Worm (Caenorhabditis elegans) whole organism, young adult: ENCODE results near the gene sec-24.1.

ENCODE experiments used
- B0035.1 ChIP-seq: sonication (generic microtip); optimal IDR thresholded peaks from 2 replicates; lab custom pipeline; 2016; ENCODE audit warnings: missing genetic modification characterization, mild to moderate bottlenecking, missing compliant biosample characterization, missing genotype, missing genetic modification reagents
- B0261.1 ChIP-seq: sonication (generic microtip); optimal IDR thresholded peaks from 2 replicates; lab custom pipeline; 2016; ENCODE audit warnings: mild to moderate bottlenecking, missing genetic modification characterization, moderate library complexity, missing compliant biosample characterization
- C06A6.2 ChIP-seq: fragments of 200-800 bp; sonication (Bioruptor generic); conservative IDR thresholded peaks from 2 replicates; pipeline ENCODE4 v1.3.6; 2022; ENCODE audit warnings: missing genetic modification characterization, missing compliant biosample characterization
- D2030.7 ChIP-seq: fragments of 200-800 bp; sonication (Bioruptor generic); IDR thresholded peaks from 2 replicates; pipeline ENCODE4 v1.3.6; 2022; ENCODE audit warnings: missing genetic modification reagents, missing genetic modification characterization, missing compliant biosample characterization
- F10E7.11 ChIP-seq: sonication (generic microtip); optimal IDR thresholded peaks from 2 replicates; lab custom pipeline; 2017; ENCODE audit warnings: mild to moderate bottlenecking, missing genetic modification characterization, moderate library complexity, missing compliant biosample characterization
- F23B12.7 ChIP-seq: sonication (generic microtip); optimal IDR thresholded peaks from 2 replicates; lab custom pipeline; 2017; ENCODE audit warnings: missing genetic modification characterization, mild to moderate bottlenecking, missing compliant biosample characterization, antibody characterized with exemption, moderate library complexity; ENCODE audit not compliant: insufficient read depth
- F37B4.10 ChIP-seq: fragments of 200-800 bp; sonication (Bioruptor generic); IDR thresholded peaks from 2 replicates; pipeline ENCODE4 v1.3.6; 2022; ENCODE audit warnings: missing genetic modification characterization, missing compliant biosample characterization
- F49E8.2 ChIP-seq: sonication (generic microtip); optimal IDR thresholded peaks from 3 replicates; lab custom pipeline; 2017; ENCODE audit warnings: missing genetic modification characterization, mild to moderate bottlenecking, missing compliant biosample characterization, antibody characterized with exemption, moderate library complexity; ENCODE audit not compliant: insufficient read depth
- F55B11.4 ChIP-seq: sonication (generic microtip); optimal IDR thresholded peaks from 2 replicates; lab custom pipeline; 2016; ENCODE audit warnings: missing compliant biosample characterization, missing genetic modification characterization, borderline replicate concordance; ENCODE audit not compliant: insufficient read depth
- F57C9.4 ChIP-seq: sonication (generic microtip); optimal IDR thresholded peaks from 2 replicates; lab custom pipeline; 2017; ENCODE audit warnings: mild to moderate bottlenecking, missing genetic modification characterization, missing compliant biosample characterization
- K11D2.4 ChIP-seq: fragments of 200-800 bp; sonication (Bioruptor generic); IDR thresholded peaks from 2 replicates; pipeline ENCODE4 v1.3.6; 2022; ENCODE audit warnings: missing genetic modification reagents, missing genetic modification characterization, missing compliant biosample characterization
- K12H6.12 ChIP-seq: fragments of 200-800 bp; sonication (Bioruptor generic); optimal IDR thresholded peaks from 2 replicates; lab custom pipeline; 2018; ENCODE audit warnings: mild to moderate bottlenecking, missing genetic modification characterization, missing compliant biosample characterization
- Y56A3A.18 ChIP-seq: fragments of 200-800 bp; sonication (Bioruptor generic); IDR thresholded peaks from 2 replicates; pipeline ENCODE4 v1.3.6; 2022; ENCODE audit warnings: missing genetic modification reagents, missing genetic modification characterization, missing compliant biosample characterization
- ama-1 ChIP-seq, 3 experiments: fragments of 150-350 bp in 1 of 3; sonication (generic microtip) in 2 of 3; optimal IDR thresholded peaks; 2 replicates each; lab custom pipeline; 2014 to 2018; ENCODE audit warnings: missing biosample characterization in 2 of 3, missing genetic modification characterization in 2 of 3, missing genetic modification reagents in 2 of 3
- aptf-2 ChIP-seq: fragments of 200-800 bp; sonication (Bioruptor generic); conservative IDR thresholded peaks from 2 replicates; pipeline ENCODE4 v1.3.6; 2022; ENCODE audit warnings: missing genetic modification reagents, missing genetic modification characterization, missing compliant biosample characterization
- attf-3 ChIP-seq: fragments of 200-800 bp; sonication (Bioruptor generic); conservative IDR thresholded peaks from 2 replicates; pipeline ENCODE4 v1.3.6; 2022; ENCODE audit warnings: missing genetic modification reagents, missing genetic modification characterization, missing compliant biosample characterization
- attf-5 ChIP-seq: fragments of 200-800 bp; sonication (Bioruptor generic); optimal IDR thresholded peaks from 2 replicates; lab custom pipeline; 2018; ENCODE audit warnings: mild to moderate bottlenecking, missing genetic modification characterization, missing compliant biosample characterization
- ceh-100 ChIP-seq: fragments of 200-800 bp; sonication (Bioruptor generic); IDR thresholded peaks from 2 replicates; pipeline ENCODE4 v1.3.6; 2022; ENCODE audit warnings: missing genetic modification reagents, missing genetic modification characterization, missing compliant biosample characterization
- ceh-91 ChIP-seq: fragments of 200-800 bp; sonication (Bioruptor generic); IDR thresholded peaks from 2 replicates; pipeline ENCODE4 v1.3.6; 2022; ENCODE audit warnings: missing genetic modification reagents, missing genetic modification characterization, missing compliant biosample characterization
- dpff-1 ChIP-seq: sonication (generic microtip); optimal IDR thresholded peaks from 2 replicates; lab custom pipeline; 2017; ENCODE audit warnings: mild to moderate bottlenecking, missing genetic modification characterization, missing compliant biosample characterization
- dpl-1 ChIP-seq: fragments of 150-350 bp; optimal IDR thresholded peaks from 2 replicates; lab custom pipeline; 2014; ENCODE audit warnings: missing biosample characterization, missing genetic modification reagents, missing genetic modification characterization
- hlh-12 ChIP-seq: sonication (generic microtip); optimal IDR thresholded peaks from 2 replicates; lab custom pipeline; 2016; ENCODE audit warnings: missing genetic modification characterization, missing compliant biosample characterization
- hmg-20 ChIP-seq: fragments of 200-800 bp; sonication (Bioruptor generic); IDR thresholded peaks from 2 replicates; pipeline ENCODE4 v1.3.6; 2022; ENCODE audit warnings: missing genetic modification reagents, missing genetic modification characterization, missing compliant biosample characterization
- hsf-1 ChIP-seq: fragments of 200-800 bp; sonication (Bioruptor generic); IDR thresholded peaks from 2 replicates; pipeline ENCODE4 v1.3.6; 2022; ENCODE audit warnings: missing genetic modification reagents, missing genetic modification characterization, missing compliant biosample characterization
- lag-1 ChIP-seq: fragments of 200-800 bp; sonication (Bioruptor generic); IDR thresholded peaks from 2 replicates; pipeline ENCODE4 v1.3.6; 2022; ENCODE audit warnings: missing genetic modification reagents, missing genetic modification characterization, missing compliant biosample characterization
- let-526 ChIP-seq: fragments of 200-800 bp; sonication (Bioruptor generic); IDR thresholded peaks from 2 replicates; pipeline ENCODE4 v1.3.6; 2022; ENCODE audit warnings: missing genetic modification reagents, missing genetic modification characterization, missing compliant biosample characterization
- let-607 ChIP-seq, 2 experiments: fragments of 200-800 bp in 1 of 2; sonication (Bioruptor generic) in 1 of 2; sonication (generic microtip) in 1 of 2; optimal IDR thresholded peaks; 2 replicates each; lab custom pipeline; 2016 to 2018; ENCODE audit warnings: mild to moderate bottlenecking in 2 of 2, missing compliant biosample characterization in 2 of 2, missing genetic modification characterization in 2 of 2, moderate library complexity in 2 of 2, missing genotype in 1 of 2
- lin-26 ChIP-seq: fragments of 200-800 bp; sonication (Bioruptor generic); IDR thresholded peaks from 2 replicates; pipeline ENCODE4 v1.3.6; 2022; ENCODE audit warnings: missing genetic modification reagents, missing genetic modification characterization, missing compliant biosample characterization
- lin-54 ChIP-seq: fragments of 200-800 bp; sonication (Bioruptor generic); optimal IDR thresholded peaks from 2 replicates; lab custom pipeline; 2018; ENCODE audit warnings: mild to moderate bottlenecking, missing genetic modification characterization, missing compliant biosample characterization
- lsy-27 ChIP-seq: sonication (generic microtip); optimal IDR thresholded peaks from 2 replicates; lab custom pipeline; 2017; ENCODE audit warnings: missing genetic modification characterization, mild to moderate bottlenecking, missing compliant biosample characterization, antibody characterized with exemption, missing genotype, borderline replicate concordance; ENCODE audit not compliant: insufficient read depth
- mxl-1 ChIP-seq: sonication (generic microtip); optimal IDR thresholded peaks from 2 replicates; lab custom pipeline; 2016; ENCODE audit warnings: missing genetic modification characterization, missing compliant biosample characterization
- nfya-1 ChIP-seq: sonication (generic microtip); optimal IDR thresholded peaks from 2 replicates; lab custom pipeline; 2017; ENCODE audit warnings: antibody characterized with exemption, missing compliant biosample characterization, missing genetic modification characterization, borderline replicate concordance; ENCODE audit not compliant: insufficient read depth
- nfya-2 ChIP-seq: fragments of 200-800 bp; sonication (Bioruptor generic); IDR thresholded peaks from 2 replicates; pipeline ENCODE4 v1.3.6; 2022; ENCODE audit warnings: missing genetic modification reagents, missing genetic modification characterization, missing compliant biosample characterization
- nfyb-1 ChIP-seq: fragments of 200-800 bp; sonication (Bioruptor generic); IDR thresholded peaks from 2 replicates; pipeline ENCODE4 v1.3.6; 2022; ENCODE audit warnings: missing genetic modification reagents, missing genetic modification characterization, missing compliant biosample characterization
- nhr-120 ChIP-seq: fragments of 200-800 bp; sonication (Bioruptor generic); IDR thresholded peaks from 2 replicates; pipeline ENCODE4 v1.3.6; 2022; ENCODE audit warnings: missing genetic modification characterization, missing compliant biosample characterization
- nhr-27 ChIP-seq: fragments of 200-800 bp; sonication (Bioruptor generic); optimal IDR thresholded peaks from 2 replicates; lab custom pipeline; 2018; ENCODE audit warnings: mild to moderate bottlenecking, missing genetic modification characterization, moderate library complexity, missing compliant biosample characterization
- nhr-90 ChIP-seq: sonication (generic microtip); optimal IDR thresholded peaks from 2 replicates; lab custom pipeline; 2016; ENCODE audit warnings: missing genotype, mild to moderate bottlenecking, missing genetic modification characterization, missing compliant biosample characterization
- pha-4 ChIP-seq: fragments of 150-350 bp; sonication (generic microtip); optimal IDR thresholded peaks from 2 replicates; lab custom pipeline; 2014; ENCODE audit warnings: missing biosample characterization, missing genetic modification reagents, missing genetic modification characterization
- rcor-1 ChIP-seq: fragments of 200-800 bp; sonication (Bioruptor generic); IDR thresholded peaks from 2 replicates; pipeline ENCODE4 v1.3.6; 2022; ENCODE audit warnings: missing genetic modification reagents, missing genetic modification characterization, missing compliant biosample characterization
- snpc-4 ChIP-seq, 5 experiments: fragments of 150-350 bp in 1 of 5; sonication (generic microtip) in 4 of 5; optimal IDR thresholded peaks; 2 replicates each; lab custom pipeline; 2014 to 2018; ENCODE audit warnings: missing genetic modification characterization in 5 of 5, missing biosample characterization in 3 of 5, antibody characterized with exemption in 2 of 5, mild to moderate bottlenecking in 2 of 5, missing compliant biosample characterization in 2 of 5, missing genotype in 2 of 5, moderate library complexity in 2 of 5, missing genetic modification reagents in 1 of 5
- tbp1 ChIP-seq: fragments of 200-800 bp; sonication (Bioruptor generic); optimal IDR thresholded peaks from 2 replicates; lab custom pipeline; 2018; ENCODE audit warnings: mild to moderate bottlenecking, missing genetic modification characterization, missing compliant biosample characterization
- unc-130 ChIP-seq: sonication (generic microtip); optimal IDR thresholded peaks from 2 replicates; lab custom pipeline; 2016; ENCODE audit warnings: missing genetic modification reagents, missing genetic modification characterization, missing compliant biosample characterization
- zfh-2 ChIP-seq: fragments of 200-800 bp; sonication (Bioruptor generic); conservative IDR thresholded peaks from 2 replicates; pipeline ENCODE4 v1.3.6; 2022; ENCODE audit warnings: missing genetic modification reagents, missing genetic modification characterization, missing compliant biosample characterization
- zim-3 ChIP-seq: sonication (generic microtip); optimal IDR thresholded peaks from 2 replicates; lab custom pipeline; 2017; ENCODE audit warnings: mild to moderate bottlenecking, missing genetic modification characterization, moderate library complexity, missing compliant biosample characterization
- ztf-22 ChIP-seq: fragments of 200-800 bp; sonication (Bioruptor generic); optimal IDR thresholded peaks from 2 replicates; lab custom pipeline; 2018; ENCODE audit warnings: mild to moderate bottlenecking, missing genetic modification characterization, moderate library complexity, missing compliant biosample characterization

The sec-24.1 gene

DNA sequence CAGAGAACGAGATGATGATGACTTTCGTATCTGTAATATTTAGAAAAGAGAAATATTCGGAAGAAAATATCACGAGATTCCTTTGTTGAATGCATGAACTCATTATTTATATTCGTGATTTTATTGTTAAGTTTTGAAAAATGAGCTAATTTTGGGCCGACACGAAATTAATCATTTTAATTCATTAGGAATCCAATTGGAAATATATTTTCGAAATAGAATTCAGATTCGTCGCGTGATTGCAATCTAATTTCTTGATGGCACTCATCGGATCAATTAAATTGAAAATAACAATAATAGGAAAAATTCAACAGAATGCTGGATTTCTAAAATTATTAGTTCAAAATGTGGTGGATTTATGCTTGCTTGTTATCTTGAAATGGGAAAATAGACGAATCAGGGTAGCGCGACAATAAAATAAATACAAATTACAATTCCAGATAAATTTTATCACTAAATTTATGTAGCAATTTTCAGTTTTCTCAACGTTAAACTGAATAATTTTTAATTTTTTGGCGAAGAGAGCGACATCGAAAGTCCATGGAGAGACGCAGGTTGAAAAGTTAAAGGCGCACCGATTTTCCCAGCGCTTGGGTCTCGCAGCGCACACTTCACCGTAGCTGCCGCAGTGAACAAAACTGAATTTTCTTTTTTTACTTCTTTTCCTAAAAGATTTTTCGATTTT, 35.9 kb upstream of the sec-24.1 start (continued):
- peak; percentile 67 for TF ChIP-seq ceh-91 (GFP tag; lab: Robert Waterston, UW)
- TF ChIP-seq let-526 (GFP tag; lab: Robert Waterston, UW), result no peak
- peak; percentile 64 for TF ChIP-seq ceh-100 (GFP tag; lab: Robert Waterston, UW)
- TF ChIP-seq nhr-90 (tag; lab: Kevin White, UChicago), result no peak
- no peak for TF ChIP-seq lin-26
- peak; percentile 19 for TF ChIP-seq pha-4 (tag; lab: Kevin White, UChicago)
- peak; percentile 78 for TF ChIP-seq F49E8.2 (tag; lab: Kevin White, UChicago)
- no peak for TF ChIP-seq nfya-1 (tag; lab: Kevin White, UChicago)
- no peak for TF ChIP-seq snpc-4 (GFP tag; optimal IDR thresholded peaks at IDR 0.05; lab: Kevin White, UChicago)
- peak; percentile 25 to 57 (median 36) for TF ChIP-seq snpc-4 (tag; optimal IDR thresholded peaks at IDR 0.05; lab: Kevin White, UChicago)
- peak; percentile 23 for TF ChIP-seq lsy-27 (tag; lab: Kevin White, UChicago)
- TF ChIP-seq hlh-12, result no peak
- TF ChIP-seq dpl-1 (GFP tag; lab: Kevin White, UChicago), result no peak
- TF ChIP-seq nfya-2, result no peak
- no peak for TF ChIP-seq nhr-120 (GFP tag; lab: Robert Waterston, UW)
- TF ChIP-seq B0035.1 (tag; lab: Kevin White, UChicago), result peak; percentile 43
- no peak for TF ChIP-seq Y56A3A.18
- peak; percentile 28; the same call in 1 of the 2 replicates for TF ChIP-seq hsf-1 (GFP tag; lab: Robert Waterston, UW)
- TF ChIP-seq F37B4.10 (GFP tag; lab: Robert Waterston, UW), result no peak
- peak; percentile 36 for TF ChIP-seq lin-54
- TF ChIP-seq F57C9.4 (tag; lab: Kevin White, UChicago), result no peak
- no peak for TF ChIP-seq B0261.1 (tag; lab: Kevin White, UChicago)
- TF ChIP-seq unc-130, result peak; percentile 54
- TF ChIP-seq C06A6.2, result no peak
- TF ChIP-seq hmg-20 (GFP tag; lab: Robert Waterston, UW), result 0 out of 2 replicates have a peak, but pooled peaks have one; percentile 32
- TF ChIP-seq K12H6.12 (tag; lab: Kevin White, UChicago), result peak; percentile 15
- no peak for TF ChIP-seq aptf-2 (GFP tag; lab: Robert Waterston, UW)
- TF ChIP-seq ztf-22 (GFP tag; lab: Kevin White, UChicago), result no peak
- peak; percentile 75 for TF ChIP-seq F23B12.7 (tag; lab: Kevin White, UChicago)
- TF ChIP-seq F10E7.11, result no peak
- no peak for TF ChIP-seq mxl-1 (tag; lab: Kevin White, UChicago)
- no peak for TF ChIP-seq zim-3 (tag; lab: Kevin White, UChicago)
- peak; percentile 60; the same call in 1 of the 2 replicates for TF ChIP-seq nfyb-1 (GFP tag; lab: Robert Waterston, UW)
- TF ChIP-seq D2030.7 (GFP tag; lab: Robert Waterston, UW), result peak; percentile 72
- TF ChIP-seq tbp1, result peak; percentile 60
- TF ChIP-seq nhr-27 (tag; lab: Kevin White, UChicago), result no peak
- TF ChIP-seq rcor-1, result no peak
- TF ChIP-seq attf-5, result peak; percentile 30
- TF ChIP-seq dpff-1, result no peak
- no peak for TF ChIP-seq zfh-2 (GFP tag; lab: Robert Waterston, UW)
- TF ChIP-seq ama-1 (optimal IDR thresholded peaks at IDR 0.05; lab: Kevin White, UChicago), result no peak
- TF ChIP-seq ama-1 (GFP tag; optimal IDR thresholded peaks at IDR 0.05; lab: Kevin White, UChicago), result peak; percentile 47 to 51
- TF ChIP-seq F55B11.4 (tag; lab: Kevin White, UChicago), result no peak
- 0 out of 2 replicates have a peak, but pooled peaks have one; percentile 14 for TF ChIP-seq K11D2.4 (GFP tag; lab: Robert Waterston, UW)
- no peak for TF ChIP-seq let-607 (tag; optimal IDR thresholded peaks at IDR 0.05; lab: Kevin White, UChicago)
- no peak; the same call in 1 of the 2 replicates for TF ChIP-seq attf-3 (GFP tag; lab: Robert Waterston, UW)
- no peak for TF ChIP-seq lag-1 (GFP tag; lab: Robert Waterston, UW)
